Fruit fly (Drosophila melanogaster) whole organism, prepupa: ENCODE data around the gene Nfs1.

Experiments
- Blimp-1 ChIP-seq: fragments of 200-800 bp; sonication (Bioruptor generic); optimal IDR thresholded peaks from 3 replicates; lab custom pipeline; 2017; ENCODE audit warnings: missing biosample characterization, missing genetic modification characterization, mild to moderate bottlenecking, moderate library complexity, missing genetic modification reagents
- CG10631 ChIP-seq: fragments of 200-800 bp; sonication (Bioruptor generic); optimal IDR thresholded peaks from 2 replicates; lab custom pipeline; 2016; ENCODE audit warnings: missing biosample characterization, missing genetic modification characterization
- CG10669 ChIP-seq: fragments of 200-800 bp; sonication (Bioruptor generic); optimal IDR thresholded peaks from 3 replicates; lab custom pipeline; 2018; ENCODE audit warnings: missing biosample characterization, mild to moderate bottlenecking, missing genetic modification characterization, moderate library complexity
- CG11294 ChIP-seq: fragments of 200-800 bp; sonication (Bioruptor generic); IDR thresholded peaks from 2 replicates; pipeline ENCODE4 v1.3.6; 2022; ENCODE audit warnings: missing biosample characterization, missing genetic modification characterization
- CG11762 ChIP-seq: fragments of 200-800 bp; sonication (Bioruptor generic); optimal IDR thresholded peaks from 3 replicates; lab custom pipeline; 2016; ENCODE audit warnings: missing biosample characterization, missing genetic modification characterization; ENCODE audit not compliant: insufficient read depth
- CG11902 ChIP-seq: fragments of 200-800 bp; sonication (Bioruptor generic); optimal IDR thresholded peaks from 3 replicates; lab custom pipeline; 2016; ENCODE audit warnings: missing biosample characterization, missing genetic modification characterization
- CG15336 ChIP-seq: fragments of 200-800 bp; sonication (Bioruptor generic); IDR thresholded peaks from 2 replicates; pipeline ENCODE4 v1.3.6; 2022; ENCODE audit warnings: missing biosample characterization, missing genetic modification characterization
- CG1621 ChIP-seq: fragments of 200-800 bp; sonication (Bioruptor generic); optimal IDR thresholded peaks from 3 replicates; lab custom pipeline; 2018; ENCODE audit warnings: missing biosample characterization, mild to moderate bottlenecking, missing genetic modification characterization
- CG16779 ChIP-seq: fragments of 200-800 bp; sonication (Bioruptor generic); optimal IDR thresholded peaks from 3 replicates; lab custom pipeline; 2017; ENCODE audit warnings: missing biosample characterization, mild to moderate bottlenecking, missing genetic modification characterization
- CG3032 ChIP-seq: fragments of 200-800 bp; optimal IDR thresholded peaks from 2 replicates; lab custom pipeline; 2019; ENCODE audit warnings: missing biosample characterization, mild to moderate bottlenecking, missing genetic modification characterization, moderate library complexity
- CG31627 ChIP-seq: fragments of 200-800 bp; sonication (Bioruptor generic); optimal IDR thresholded peaks from 3 replicates; lab custom pipeline; 2016; ENCODE audit warnings: missing biosample characterization, missing genetic modification characterization
- CG34406 ChIP-seq: fragments of 200-800 bp; sonication (Bioruptor generic); optimal IDR thresholded peaks from 3 replicates; lab custom pipeline; 2016; ENCODE audit warnings: missing biosample characterization, missing genetic modification characterization
- CG3919 ChIP-seq: fragments of 200-800 bp; sonication (Bioruptor generic); optimal IDR thresholded peaks from 3 replicates; lab custom pipeline; 2016; ENCODE audit warnings: missing biosample characterization, missing genetic modification characterization
- CG4318 ChIP-seq: fragments of 200-800 bp; sonication (Bioruptor generic); optimal IDR thresholded peaks from 3 replicates; lab custom pipeline; 2017; ENCODE audit warnings: missing biosample characterization, mild to moderate bottlenecking, missing genetic modification characterization
- CG6163 ChIP-seq: fragments of 200-800 bp; sonication (Bioruptor generic); IDR thresholded peaks from 3 replicates; pipeline ENCODE4 v1.3.6; 2022; ENCODE audit warnings: missing biosample characterization, missing genetic modification characterization
- CG6792 ChIP-seq: fragments of 200-800 bp; sonication (Bioruptor generic); optimal IDR thresholded peaks from 3 replicates; lab custom pipeline; 2016; ENCODE audit warnings: missing biosample characterization, missing genetic modification characterization
- CG6854 ChIP-seq: fragments of 200-800 bp; sonication (Bioruptor generic); optimal IDR thresholded peaks from 2 replicates; lab custom pipeline; 2017; ENCODE audit warnings: missing biosample characterization, mild to moderate bottlenecking, missing genetic modification characterization
- CG7368 ChIP-seq: fragments of 200-800 bp; sonication (Bioruptor generic); optimal IDR thresholded peaks from 3 replicates; lab custom pipeline; 2016; ENCODE audit warnings: missing biosample characterization, missing genetic modification characterization
- CG8119 ChIP-seq: fragments of 200-800 bp; sonication (Bioruptor generic); IDR thresholded peaks from 3 replicates; pipeline ENCODE4 v1.3.6; 2022; ENCODE audit warnings: missing biosample characterization, missing genetic modification characterization
- CG8319 ChIP-seq: fragments of 200-800 bp; sonication (Bioruptor generic); optimal IDR thresholded peaks from 3 replicates; lab custom pipeline; 2016; ENCODE audit warnings: missing biosample characterization, missing genetic modification characterization
- CG8632 ChIP-seq: fragments of 200-800 bp; sonication (Bioruptor generic); optimal IDR thresholded peaks from 3 replicates; lab custom pipeline; 2016; ENCODE audit warnings: missing biosample characterization, missing genetic modification characterization
- CG9139 ChIP-seq: fragments of 200-800 bp; sonication (Bioruptor generic); optimal IDR thresholded peaks from 3 replicates; lab custom pipeline; 2017; ENCODE audit warnings: missing biosample characterization, mild to moderate bottlenecking, missing genetic modification characterization
- Eip75B ChIP-seq: fragments of 200-800 bp; sonication (Bioruptor generic); optimal IDR thresholded peaks from 3 replicates; lab custom pipeline; 2016; ENCODE audit warnings: missing biosample characterization, missing genetic modification characterization
- Eip78C ChIP-seq: fragments of 200-800 bp; sonication (Bioruptor generic); peaks from one replicate; lab custom pipeline; 2016; ENCODE audit warnings: missing biosample characterization, missing genetic modification characterization
- Eip93F ChIP-seq: fragments of 200-800 bp; sonication (Bioruptor generic); optimal IDR thresholded peaks from 2 replicates; lab custom pipeline; 2016; ENCODE audit warnings: missing biosample characterization, mild to moderate bottlenecking, missing genetic modification characterization
- Ets21C ChIP-seq: fragments of 200-800 bp; sonication (Bioruptor generic); optimal IDR thresholded peaks from 3 replicates; lab custom pipeline; 2016; ENCODE audit warnings: missing biosample characterization, missing genetic modification characterization
- Ets96B ChIP-seq: fragments of 200-800 bp; optimal IDR thresholded peaks from 2 replicates; lab custom pipeline; 2019; ENCODE audit warnings: missing biosample characterization, mild to moderate bottlenecking, missing genetic modification characterization, moderate library complexity
- Gug ChIP-seq: fragments of 200-800 bp; sonication (Bioruptor generic); IDR thresholded peaks from 2 replicates; pipeline ENCODE4 v1.3.6; 2022; ENCODE audit warnings: missing biosample characterization, missing genetic modification characterization
- Hr38 ChIP-seq: sonication (Bioruptor generic); optimal IDR thresholded peaks from 2 replicates; lab custom pipeline; 2016; ENCODE audit warnings: missing biosample characterization, missing genetic modification characterization
- Hr39 ChIP-seq: fragments of 200-800 bp; sonication (Bioruptor generic); optimal IDR thresholded peaks from 2 replicates; lab custom pipeline; 2016; ENCODE audit warnings: missing biosample characterization, missing genetic modification characterization
- Lpt ChIP-seq: fragments of 200-800 bp; sonication (Bioruptor generic); optimal IDR thresholded peaks from 3 replicates; lab custom pipeline; 2016; ENCODE audit warnings: missing biosample characterization, missing genetic modification characterization
- Met ChIP-seq: fragments of 200-800 bp; sonication (Bioruptor generic); optimal IDR thresholded peaks from 3 replicates; lab custom pipeline; 2016; ENCODE audit warnings: missing biosample characterization, missing genetic modification characterization
- OdsH ChIP-seq: fragments of 200-800 bp; sonication (Bioruptor generic); optimal IDR thresholded peaks from 3 replicates; lab custom pipeline; 2016; ENCODE audit warnings: missing biosample characterization, missing genetic modification characterization
- Smox ChIP-seq: fragments of 200-800 bp; sonication (Bioruptor generic); optimal IDR thresholded peaks from 3 replicates; lab custom pipeline; 2016; ENCODE audit warnings: missing biosample characterization, missing genetic modification characterization
- Sox14 ChIP-seq: fragments of 200-800 bp; sonication (Bioruptor generic); optimal IDR thresholded peaks from 3 replicates; lab custom pipeline; 2016; ENCODE audit warnings: missing biosample characterization, missing genetic modification characterization
- Sox15 ChIP-seq: fragments of 200-800 bp; sonication (Bioruptor generic); optimal IDR thresholded peaks from 3 replicates; lab custom pipeline; 2016; ENCODE audit warnings: missing biosample characterization, missing genetic modification characterization
- achi ChIP-seq: fragments of 200-800 bp; sonication (Bioruptor generic); optimal IDR thresholded peaks from 3 replicates; lab custom pipeline; 2016; ENCODE audit warnings: missing biosample characterization, missing genetic modification characterization
- acj6 ChIP-seq: fragments of 200-800 bp; sonication (Bioruptor generic); optimal IDR thresholded peaks from 3 replicates; lab custom pipeline; 2016; ENCODE audit warnings: missing biosample characterization, missing genetic modification characterization
- dac ChIP-seq: fragments of 200-800 bp; sonication (Bioruptor generic); optimal IDR thresholded peaks from 2 replicates; lab custom pipeline; 2017; ENCODE audit warnings: missing biosample characterization, mild to moderate bottlenecking, missing genetic modification characterization
- dsx ChIP-seq: fragments of 200-800 bp; optimal IDR thresholded peaks from 3 replicates; lab custom pipeline; 2019; ENCODE audit warnings: missing biosample characterization, mild to moderate bottlenecking, missing genetic modification characterization, moderate library complexity; ENCODE audit not compliant: poor library complexity, severe bottlenecking
- eg ChIP-seq: fragments of 200-800 bp; sonication (Bioruptor generic); IDR thresholded peaks from 3 replicates; pipeline ENCODE4 v1.3.6; 2022; ENCODE audit warnings: missing biosample characterization, missing genetic modification characterization
- esn ChIP-seq: fragments of 200-800 bp; sonication (Bioruptor generic); optimal IDR thresholded peaks from 2 replicates; lab custom pipeline; 2016; ENCODE audit warnings: missing biosample characterization, mild to moderate bottlenecking, missing genetic modification characterization, moderate library complexity
- fd85E ChIP-seq: fragments of 200-800 bp; sonication (Bioruptor generic); optimal IDR thresholded peaks from 3 replicates; lab custom pipeline; 2016; ENCODE audit warnings: missing biosample characterization, missing genetic modification characterization
- fkh ChIP-seq: fragments of 200-800 bp; sonication (Bioruptor generic); optimal IDR thresholded peaks from 3 replicates; lab custom pipeline; 2017; ENCODE audit warnings: missing biosample characterization, mild to moderate bottlenecking, missing genetic modification characterization, moderate library complexity
- lz ChIP-seq: fragments of 200-800 bp; sonication (Bioruptor generic); optimal IDR thresholded peaks from 3 replicates; lab custom pipeline; 2016; ENCODE audit warnings: missing biosample characterization, missing genetic modification characterization
- net ChIP-seq: fragments of 200-800 bp; sonication (Bioruptor generic); optimal IDR thresholded peaks from 3 replicates; lab custom pipeline; 2016; ENCODE audit warnings: missing biosample characterization, missing genetic modification characterization
- pdm3 ChIP-seq: fragments of 200-800 bp; sonication (Bioruptor generic); optimal IDR thresholded peaks from 3 replicates; lab custom pipeline; 2016; ENCODE audit warnings: missing biosample characterization, missing genetic modification characterization
- salr ChIP-seq, 2 experiments: fragments of 200-800 bp; sonication (Bioruptor generic); optimal IDR thresholded peaks; 3 replicates each; lab custom pipeline; 2016 to 2018; ENCODE audit warnings: missing biosample characterization in 2 of 2, missing genetic modification characterization in 2 of 2, mild to moderate bottlenecking in 1 of 2
- spab ChIP-seq: fragments of 200-800 bp; sonication (Bioruptor generic); optimal IDR thresholded peaks from 2 replicates; lab custom pipeline; 2017; ENCODE audit warnings: missing biosample characterization, mild to moderate bottlenecking, missing genetic modification characterization, missing genetic modification reagents
- ss ChIP-seq, 2 experiments: fragments of 200-800 bp; sonication (Bioruptor generic); optimal IDR thresholded peaks; 2 replicates in 1 of 2; 3 replicates in 1 of 2; lab custom pipeline; 2017 to 2018; ENCODE audit warnings: mild to moderate bottlenecking in 2 of 2, missing biosample characterization in 2 of 2, missing genetic modification characterization in 2 of 2, moderate library complexity in 1 of 2

Gene Nfs1

DNA sequence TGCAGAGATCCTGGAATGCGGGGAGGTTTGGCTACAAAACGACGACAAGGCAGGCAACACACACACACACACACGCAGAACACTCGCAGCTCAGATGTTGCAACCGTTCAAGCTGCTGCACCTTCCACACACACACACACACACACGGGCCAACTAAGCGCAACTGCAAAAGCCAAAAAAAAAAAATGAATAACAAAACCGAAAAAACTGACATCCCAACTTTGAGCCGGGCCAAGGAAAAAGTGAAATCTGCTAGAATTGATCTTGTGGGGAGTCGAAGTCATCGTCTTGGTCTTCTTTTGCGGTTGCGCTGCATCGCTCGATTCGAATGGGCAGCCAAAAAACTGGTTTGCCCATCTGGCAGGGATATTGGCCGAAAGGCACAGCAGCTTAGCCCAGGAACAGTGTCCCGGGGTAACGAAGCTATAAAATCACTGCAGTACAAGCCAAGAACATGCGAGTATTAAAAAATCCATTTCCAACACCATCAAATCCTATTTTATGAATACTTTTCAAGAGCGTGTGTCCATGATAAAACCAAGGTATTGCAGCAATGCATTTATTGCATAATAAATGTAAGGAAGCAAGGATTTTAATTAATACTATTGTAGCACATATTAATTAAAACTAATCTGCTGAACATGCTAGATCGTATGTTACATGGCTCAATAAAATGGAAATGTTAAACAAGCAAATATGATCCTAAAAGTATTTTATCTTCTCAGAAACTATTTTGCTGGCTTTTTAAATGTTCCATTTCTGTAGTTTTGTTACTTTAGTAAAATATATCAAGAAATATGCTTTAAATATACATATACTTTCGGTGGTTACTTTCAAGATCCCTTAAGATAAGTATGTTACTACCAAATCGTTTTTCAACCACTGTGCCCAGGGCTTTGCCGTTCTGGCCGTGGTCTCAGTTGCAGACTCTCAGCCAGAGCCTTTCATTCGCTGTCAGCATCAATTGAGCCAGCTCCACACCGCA, 33.6 kb upstream of the Nfs1 start:
- no peak for TF ChIP-seq eg
- TF ChIP-seq CG3919, result peak; percentile 7
- peak; percentile 26 for TF ChIP-seq CG34406 (GFP tag; lab: Kevin White, UChicago)
- TF ChIP-seq Ets21C (GFP tag; lab: Kevin White, UChicago), result peak; percentile 37
- peak; percentile 57 for TF ChIP-seq Eip75B (GFP tag; lab: Kevin White, UChicago)
- peak; percentile 55 for TF ChIP-seq acj6 (GFP tag; lab: Kevin White, UChicago)
- TF ChIP-seq fkh, result no peak
- no peak for TF ChIP-seq fd85E (GFP tag; lab: Kevin White, UChicago)
- TF ChIP-seq salr (GFP tag; optimal IDR thresholded peaks at IDR 0.05; lab: Kevin White, UChicago), result peak in 1 of 2 experiments; percentile 5
- peak; percentile 84 for TF ChIP-seq Blimp-1
- no peak for TF ChIP-seq dsx
- no peak for TF ChIP-seq CG8119 (GFP tag; lab: Robert Waterston, UW)
- TF ChIP-seq CG1621 (tag; lab: Kevin White, UChicago), result no peak
- TF ChIP-seq ss (GFP tag; optimal IDR thresholded peaks at IDR 0.05; lab: Kevin White, UChicago), result peak; percentile 1 to 50
- TF ChIP-seq esn, result peak; percentile 77
- 0 out of 3 replicates have a peak, but pooled peaks have one; percentile 36 for TF ChIP-seq CG6163 (GFP tag; lab: Robert Waterston, UW)
- TF ChIP-seq achi (GFP tag; lab: Kevin White, UChicago), result peak; percentile 40
- no peak for TF ChIP-seq CG8319
- TF ChIP-seq dac (GFP tag; lab: Kevin White, UChicago), result no peak
- TF ChIP-seq CG10631, result peak; percentile 74
- peak; percentile 61 for TF ChIP-seq lz (GFP tag; lab: Kevin White, UChicago)
- peak; percentile 83 for TF ChIP-seq Eip78C (GFP tag; lab: Kevin White, UChicago)
- TF ChIP-seq Hr38, result no peak
- peak; percentile 13 for TF ChIP-seq CG3032 (tag; lab: Kevin White, UChicago)
- no peak for TF ChIP-seq CG10669 (GFP tag; lab: Kevin White, UChicago)
- peak; percentile 48 for TF ChIP-seq Smox (GFP tag; lab: Kevin White, UChicago)
- TF ChIP-seq Gug (GFP tag; lab: Robert Waterston, UW), result no peak
- peak; percentile 39 for TF ChIP-seq CG8632 (GFP tag; lab: Kevin White, UChicago)
- peak; percentile 20 for TF ChIP-seq CG6792 (GFP tag; lab: Kevin White, UChicago)
- TF ChIP-seq Eip93F (GFP tag; lab: Kevin White, UChicago), result no peak
- no peak for TF ChIP-seq CG11294 (GFP tag; lab: Robert Waterston, UW)
- peak; percentile 31 for TF ChIP-seq CG31627 (GFP tag; lab: Kevin White, UChicago)
- no peak for TF ChIP-seq CG11902
- no peak for TF ChIP-seq net
- TF ChIP-seq CG16779 (tag; lab: Kevin White, UChicago), result no peak
- no peak for TF ChIP-seq CG7368 (GFP tag; lab: Kevin White, UChicago)
- no peak for TF ChIP-seq spab (GFP tag; lab: Kevin White, UChicago)
- TF ChIP-seq Hr39 (GFP tag; lab: Kevin White, UChicago), result peak; percentile 58
- TF ChIP-seq Ets96B (tag; lab: Kevin White, UChicago), result no peak
- TF ChIP-seq CG6854, result peak; percentile 9
- no peak for TF ChIP-seq CG9139 (GFP tag; lab: Kevin White, UChicago)
- no peak for TF ChIP-seq CG4318 (GFP tag; lab: Kevin White, UChicago)
- peak; percentile 42 for TF ChIP-seq Sox14
- TF ChIP-seq Lpt, result peak; percentile 24
- no peak for TF ChIP-seq CG15336 (GFP tag; lab: Robert Waterston, UW)
- TF ChIP-seq CG11762 (GFP tag; lab: Kevin White, UChicago), result no peak
- TF ChIP-seq Met, result peak; percentile 54
- peak; percentile 15 for TF ChIP-seq pdm3
- peak; percentile 26 for TF ChIP-seq OdsH (GFP tag; lab: Kevin White, UChicago)
- TF ChIP-seq Sox15 (GFP tag; lab: Kevin White, UChicago), result no peak
